Fruit fly (Drosophila melanogaster) Kc167 (cell line): ENCODE results near the gene CG13685.

ENCODE experiments used
- Sin3A ChIP-seq: fragments of >200 bp; optimal IDR thresholded peaks from 2 replicates; lab custom pipeline; 2018; ENCODE audit warnings: missing external identifiers
- h ChIP-seq: fragments of >200 bp; optimal IDR thresholded peaks from 3 replicates; lab custom pipeline; 2018; ENCODE audit warnings: missing external identifiers
- ttk ChIP-seq: sonication (Bioruptor generic); optimal IDR thresholded peaks from 2 replicates; lab custom pipeline; 2017; ENCODE audit warnings: missing external identifiers

- TF ChIP-seq h (lab: Kevin White, UChicago) (no peak), ttk (lab: Kevin White, UChicago) (no peak), Sin3A (lab: Kevin White, UChicago) (no peak)
Observed at dm6 chr3L:7717863-7718560, 29.1 kb upstream of the CG13685 start, which contains the start of gene Ank2.
